Fruit fly (Drosophila melanogaster) Kc167 (cell line): ENCODE measurements around the gene Tsp39D.

Source experiments
- Sin3A ChIP-seq: fragments of >200 bp; optimal IDR thresholded peaks from 2 replicates; lab custom pipeline; 2018; ENCODE audit warnings: missing external identifiers
- insv ChIP-seq: fragments of >200 bp; optimal IDR thresholded peaks from 3 replicates; lab custom pipeline; 2018; ENCODE audit warnings: missing external identifiers
- ttk ChIP-seq: sonication (Bioruptor generic); optimal IDR thresholded peaks from 2 replicates; lab custom pipeline; 2017; ENCODE audit warnings: missing external identifiers

dm6 chr2L:21370886-21371285, 26.5 kb downstream of the Tsp39D start, which contains the start of gene CG8665:
- TF ChIP-seq Sin3A (lab: Kevin White, UChicago) = no peak
- TF ChIP-seq ttk (lab: Kevin White, UChicago) = no peak
- no peak for TF ChIP-seq insv
